Worm (Caenorhabditis elegans): ENCODE measurements around the gene F54E12.2.

- TF ChIP-seq ama-1 (optimal IDR thresholded peaks at IDR 0.05) (no peak), unc-62 (GFP tag; optimal IDR thresholded peaks at IDR 0.05) (no peak), nhr-10 (tag; optimal IDR thresholded peaks at IDR 0.05) (no peak), snpc-4 (tag; optimal IDR thresholded peaks at IDR 0.05) (no peak), lin-11 (tag; optimal IDR thresholded peaks at IDR 0.05) (no peak), ceh-82 (tag; optimal IDR thresholded peaks at IDR 0.05) (no peak), ZK546.5 (tag; optimal IDR thresholded peaks at IDR 0.05) (no peak), aly-2 (tag; optimal IDR thresholded peaks at IDR 0.05) (no peak), mab-5 (tag; optimal IDR thresholded peaks at IDR 0.05) (no peak), nhr-11 (tag; optimal IDR thresholded peaks at IDR 0.05) (no peak), blmp-1 (tag; optimal IDR thresholded peaks at IDR 0.05; ENCODE audit: insufficient read depth) (no peak)
These were observed 20.9 kb downstream of the F54E12.2 start for ce11 chrIV:11316106-11316505.
